Fruit fly (Drosophila melanogaster) whole organism, embryonic: ENCODE measurements around the gene Cdk1.

Experiments
- CG11093 ChIP-seq: fragments of 200-800 bp; sonication (Bioruptor generic); IDR thresholded peaks from 3 replicates; pipeline ENCODE4 v1.3.6; 2022; ENCODE audit warnings: missing biosample characterization, missing genetic modification characterization
- CG31224 ChIP-seq: fragments of 200-800 bp; sonication (Bioruptor generic); IDR thresholded peaks from 2 replicates; pipeline ENCODE4 v1.3.6; 2022; ENCODE audit warnings: missing biosample characterization, missing genetic modification characterization
- CG32767 ChIP-seq: fragments of 200-800 bp; sonication (Bioruptor generic); IDR thresholded peaks from 2 replicates; pipeline ENCODE4 v1.3.6; 2022; ENCODE audit warnings: missing biosample characterization, missing genetic modification characterization
- knrl ChIP-seq: fragments of 200-800 bp; sonication (Bioruptor generic); IDR thresholded peaks from 3 replicates; pipeline ENCODE4 v1.3.6; 2022; ENCODE audit warnings: missing biosample characterization, missing genetic modification characterization; ENCODE audit not compliant: partially characterized antibody
- lab ChIP-seq: fragments of 200-800 bp; sonication (Bioruptor generic); optimal IDR thresholded peaks from 3 replicates; lab custom pipeline; 2017; ENCODE audit warnings: missing biosample characterization, missing genetic modification characterization, mild to moderate bottlenecking, moderate library complexity, missing genetic modification reagents

DNA sequence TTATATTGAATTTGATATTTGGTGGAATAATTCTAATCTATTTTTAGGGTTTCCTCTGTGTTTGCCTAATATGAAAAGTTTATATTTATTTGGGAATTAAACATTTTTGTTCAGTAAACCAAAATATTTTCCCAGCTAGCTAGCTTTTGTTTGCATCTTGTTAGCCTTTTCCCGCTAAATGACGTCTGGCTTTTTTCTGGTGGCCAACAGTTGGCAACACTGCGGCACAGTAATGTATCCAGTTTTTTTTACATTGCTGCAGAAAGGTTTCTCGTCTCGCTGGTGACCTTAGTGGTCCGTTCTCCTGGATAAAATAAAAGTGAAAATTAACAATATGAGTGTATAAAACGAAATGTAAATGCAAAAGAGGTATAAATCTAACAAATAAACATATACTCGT, 21.8 kb downstream of the Cdk1 start, which contains the start of gene lft:
- no peak for TF ChIP-seq CG32767 (GFP tag; lab: Robert Waterston, UW)
- no peak for TF ChIP-seq lab (GFP tag; lab: Kevin White, UChicago)
- no peak for TF ChIP-seq CG11093 (GFP tag; lab: Robert Waterston, UW)
- no peak for TF ChIP-seq knrl
- TF ChIP-seq CG31224 (GFP tag; lab: Robert Waterston, UW): no peak
